Worm (Caenorhabditis elegans): ENCODE data around the gene Y102F5A.1.

Gene Y102F5A.1

ce11 chrX:11792730-11793129, 8.6 kb upstream of the Y102F5A.1 start:
- TF ChIP-seq nhr-28 (tag; optimal IDR thresholded peaks at IDR 0.05) (peak; percentile 80), snpc-1.2 (GFP tag; IDR thresholded peaks at IDR 0.05) (no peak), hif-1 (tag; optimal IDR thresholded peaks at IDR 0.05) (peak in 1 of 2 experiments; percentile 33), lsy-2 (tag; optimal IDR thresholded peaks at IDR 0.05) (peak in 1 of 2 experiments; percentile 31), nhr-48 (tag; optimal IDR thresholded peaks at IDR 0.05) (peak; percentile 76), hlh-30 (tag; optimal IDR thresholded peaks at IDR 0.05; ENCODE audit: insufficient read depth) (peak; percentile 79), mes-2 (tag; optimal IDR thresholded peaks at IDR 0.05; ENCODE audit: poor library complexity, severe bottlenecking) (peak; percentile 27), mdt-29 (GFP tag; IDR thresholded peaks at IDR 0.05) (peak; percentile 87), lin-15B (tag; optimal IDR thresholded peaks at IDR 0.05) (peak; percentile 9), hlh-11 (tag; optimal IDR thresholded peaks at IDR 0.05) (peak; percentile 86), dve-1 (tag; optimal IDR thresholded peaks at IDR 0.05; ENCODE audit: insufficient read depth) (peak; percentile 85), nhr-102 (tag; optimal IDR thresholded peaks at IDR 0.05) (peak; percentile 69), dmd-6 (GFP tag; IDR thresholded peaks at IDR 0.05) (peak; percentile 65), T26A8.4 (GFP tag; IDR thresholded peaks at IDR 0.05) (0 out of 2 replicates have a peak, but pooled peaks have one; percentile 29), saeg-2 (GFP tag; IDR thresholded peaks at IDR 0.05) (no peak), zfp-2 (tag; optimal IDR thresholded peaks at IDR 0.05) (no peak), mep-1 (tag; optimal IDR thresholded peaks at IDR 0.05) (peak; percentile 4), daf-16 (GFP tag; optimal IDR thresholded peaks at IDR 0.05) (peak in 1 of 2 experiments; percentile 30), daf-16 (tag; optimal IDR thresholded peaks at IDR 0.05) (peak; percentile 91), sdz-12 (GFP tag; optimal IDR thresholded peaks at IDR 0.05) (no peak), vab-7 (GFP tag; IDR thresholded peaks at IDR 0.05) (no peak)

DNA sequence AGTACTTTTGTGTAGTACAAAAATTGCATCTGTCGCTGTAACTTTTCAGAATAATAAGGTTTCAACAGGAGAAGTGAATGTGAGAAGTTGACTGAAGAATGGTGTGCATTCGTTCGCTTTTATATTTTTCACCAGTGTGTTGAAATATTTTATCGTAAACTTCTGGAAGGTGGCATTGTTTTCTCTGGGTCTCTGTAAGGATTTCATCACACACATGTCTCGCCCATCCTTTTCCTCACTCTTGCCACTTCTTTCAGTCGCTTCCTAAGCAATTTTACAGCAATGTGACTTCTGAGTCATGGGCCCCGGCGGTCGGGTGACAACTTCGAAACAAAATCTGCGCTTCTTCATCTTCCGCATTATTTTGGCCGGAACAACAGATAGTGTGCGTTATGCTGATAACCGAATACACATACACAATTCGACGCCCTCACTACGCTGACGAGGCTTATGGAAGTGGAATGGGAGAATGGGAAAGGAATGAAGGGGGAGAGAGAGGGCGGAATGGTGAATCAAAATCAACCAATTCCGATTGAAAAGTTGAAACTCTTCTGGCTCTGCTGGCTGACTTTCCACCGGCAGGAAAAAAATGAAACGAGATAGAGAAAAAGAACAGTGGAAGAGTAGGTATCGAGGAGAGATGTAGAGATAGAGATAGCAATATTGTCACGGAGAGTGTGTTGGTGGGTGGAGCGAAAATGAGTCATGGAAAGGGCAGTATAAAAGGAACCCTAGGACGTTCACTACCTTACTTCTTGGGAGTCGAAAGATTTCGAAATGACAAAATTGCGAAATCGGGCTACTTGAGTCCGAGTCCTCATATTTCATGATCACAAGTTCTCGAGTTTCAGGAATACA, 7.5 kb upstream of the Y102F5A.1 start:
- TF ChIP-seq dmd-9 (GFP tag; IDR thresholded peaks at IDR 0.05): no peak
- TF ChIP-seq tra-1 (GFP tag; IDR thresholded peaks at IDR 0.05): peak; percentile 65; the same call in 1 of the 2 replicates
- TF ChIP-seq mxl-2 (GFP tag; conservative IDR thresholded peaks at IDR 0.05): 0 out of 2 replicates have a peak, but pooled peaks have one; percentile 7
- no peak for TF ChIP-seq mdl-1 (tag; optimal IDR thresholded peaks at IDR 0.05)
- TF ChIP-seq ama-1 (optimal IDR thresholded peaks at IDR 0.05): peak; percentile 81
- no peak for TF ChIP-seq daf-8 (GFP tag; IDR thresholded peaks at IDR 0.05)
- no peak for TF ChIP-seq lin-1 (GFP tag; IDR thresholded peaks at IDR 0.05)
- peak; percentile 85 for TF ChIP-seq pqm-1 (tag; optimal IDR thresholded peaks at IDR 0.05)
- peak; percentile 56 for TF ChIP-seq mes-2 (tag; optimal IDR thresholded peaks at IDR 0.05; ENCODE audit: poor library complexity, severe bottlenecking)
- TF ChIP-seq mep-1 (tag; optimal IDR thresholded peaks at IDR 0.05): no peak
- TF ChIP-seq zag-1 (tag; optimal IDR thresholded peaks at IDR 0.05): no peak
- no peak for TF ChIP-seq nhr-11 (tag; optimal IDR thresholded peaks at IDR 0.05)
- TF ChIP-seq ces-1 (GFP tag; optimal IDR thresholded peaks at IDR 0.05): no peak
- TF ChIP-seq Y105C5A.15 (GFP tag; IDR thresholded peaks at IDR 0.05): no peak
- TF ChIP-seq lir-3 (tag; optimal IDR thresholded peaks at IDR 0.05): no peak
- TF ChIP-seq lin-39 (tag; optimal IDR thresholded peaks at IDR 0.05): no peak
- TF ChIP-seq ceh-32 (tag; optimal IDR thresholded peaks at IDR 0.05; ENCODE audit: poor library complexity): peak; percentile 27
- TF ChIP-seq fos-1 (tag; optimal IDR thresholded peaks at IDR 0.05): no peak
- TF ChIP-seq aly-2 (tag; optimal IDR thresholded peaks at IDR 0.05): no peak
- no peak for TF ChIP-seq F49E8.2 (tag; optimal IDR thresholded peaks at IDR 0.05; ENCODE audit: borderline replicate concordance)
- no peak for TF ChIP-seq lim-7 (GFP tag; IDR thresholded peaks at IDR 0.05)
- no peak for TF ChIP-seq dmd-8 (GFP tag; IDR thresholded peaks at IDR 0.05)
- no peak for TF ChIP-seq F44E2.7 (GFP tag; IDR thresholded peaks at IDR 0.05)
- no peak for TF ChIP-seq ZK337.2 (GFP tag; IDR thresholded peaks at IDR 0.05)
- peak; percentile 73 to 97 for TF ChIP-seq unc-62 (GFP tag; optimal IDR thresholded peaks at IDR 0.05 in 1 of 2)
- no peak for TF ChIP-seq unc-62 (tag; optimal IDR thresholded peaks at IDR 0.05)
- no peak for TF ChIP-seq T20F7.1 (GFP tag; optimal IDR thresholded peaks at IDR 0.05)
- no peak for TF ChIP-seq ceh-44 (GFP tag; IDR thresholded peaks at IDR 0.05)
- no peak for TF ChIP-seq duxl-1 (tag; optimal IDR thresholded peaks at IDR 0.05; ENCODE audit: poor library complexity)
- no peak for TF ChIP-seq lin-38 (GFP tag; IDR thresholded peaks at IDR 0.05)

All from whole organism, L4 larva.